Fruit fly (Drosophila melanogaster): ENCODE data around the gene CG44227.

Gene CG44227

DNA sequence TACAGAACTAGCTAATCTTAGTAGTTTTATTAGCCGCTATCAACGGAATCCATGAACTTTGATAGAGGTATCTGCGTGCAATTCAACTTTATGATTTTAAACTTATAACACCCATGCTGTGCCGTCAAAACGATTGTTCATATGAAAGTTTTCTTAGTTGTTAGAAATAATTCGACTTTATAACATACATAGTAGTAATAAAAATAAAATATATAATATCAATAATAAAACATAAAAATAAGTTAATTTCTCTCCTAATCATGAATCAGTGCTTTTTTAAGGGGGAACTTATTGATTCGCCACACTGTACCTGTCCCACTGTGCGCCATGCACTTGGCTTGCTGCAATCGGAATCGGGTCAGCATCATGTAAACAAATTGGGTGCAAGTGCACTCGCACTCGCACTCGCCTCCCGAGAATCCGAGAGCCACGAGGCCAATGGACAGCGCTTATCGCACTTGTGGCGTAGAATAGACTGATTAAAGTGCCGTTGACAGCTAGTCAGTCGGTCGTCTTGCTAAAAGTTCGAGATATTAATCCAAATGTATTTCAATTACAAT, 27.0 kb upstream of the CG44227 start (continued):
- TF ChIP-seq toy (GFP tag; IDR thresholded peaks at IDR 0.05) (no peak), CG31224 (GFP tag; IDR thresholded peaks at IDR 0.05) (no peak), so (GFP tag; IDR thresholded peaks at IDR 0.05) (0 out of 3 replicates have a peak, but pooled peaks have one; percentile 45), MBD-R2 (GFP tag; IDR thresholded peaks at IDR 0.05) (no peak), repo (GFP tag; optimal IDR thresholded peaks at IDR 0.05) (no peak), Usf (GFP tag; optimal IDR thresholded peaks at IDR 0.05) (no peak), CG32772 (GFP tag; IDR thresholded peaks at IDR 0.05) (no peak), sr (GFP tag; IDR thresholded peaks at IDR 0.05) (no peak), ems (GFP tag; optimal IDR thresholded peaks at IDR 0.05) (no peak), Dfd (GFP tag; optimal IDR thresholded peaks at IDR 0.05) (no peak), Bgb (GFP tag; IDR thresholded peaks at IDR 0.05; ENCODE audit: partially characterized antibody) (no peak), dan (GFP tag; IDR thresholded peaks at IDR 0.05) (no peak), Neu2 (GFP tag; optimal IDR thresholded peaks at IDR 0.05; ENCODE audit: borderline replicate concordance) (no peak), CG17186 (GFP tag; optimal IDR thresholded peaks at IDR 0.05) (no peak)

DNA sequence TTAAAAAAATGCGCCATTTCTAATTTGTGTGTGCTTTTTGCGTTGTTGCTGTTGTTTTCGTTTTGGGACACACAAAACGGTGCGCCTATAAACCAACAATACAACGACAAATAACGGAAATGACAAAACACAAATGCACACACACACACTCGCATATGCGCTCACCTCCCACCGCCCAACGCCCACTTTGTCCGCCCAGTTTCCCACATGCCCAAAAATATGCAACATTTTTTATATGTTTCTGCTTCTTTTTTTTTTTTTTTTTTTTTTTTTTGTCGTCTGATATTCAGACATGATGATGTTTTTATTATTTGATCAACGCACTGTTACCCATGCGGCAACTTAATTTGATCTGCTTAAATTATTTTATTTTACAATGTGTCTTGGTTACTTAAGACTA, 22.2 kb upstream of the CG44227 start:
- TF ChIP-seq Atf3 (GFP tag; optimal IDR thresholded peaks at IDR 0.05) (no peak), pfk (GFP tag; optimal IDR thresholded peaks at IDR 0.05) (no peak), CG33213 (GFP tag; optimal IDR thresholded peaks at IDR 0.05) (no peak), CG3065 (GFP tag; optimal IDR thresholded peaks at IDR 0.05) (peak; percentile 78), cg (GFP tag; optimal IDR thresholded peaks at IDR 0.05) (peak; percentile 42), rib (GFP tag; IDR thresholded peaks at IDR 0.05) (no peak), ttk (GFP tag; IDR thresholded peaks at IDR 0.05) (0 out of 2 replicates have a peak, but pooled peaks have one; percentile 22), ato (GFP tag; IDR thresholded peaks at IDR 0.05; ENCODE audit: partially characterized antibody) (no peak), CG5180 (GFP tag; optimal IDR thresholded peaks at IDR 0.05) (no peak), ci (GFP tag; IDR thresholded peaks at IDR 0.05) (peak; percentile 47; the same call in 1 of the 3 replicates), chn (GFP tag; optimal IDR thresholded peaks at IDR 0.05) (peak; percentile 68), pan (optimal IDR thresholded peaks at IDR 0.05) (no peak), pan (GFP tag; optimal IDR thresholded peaks at IDR 0.05 in 1 of 2, IDR thresholded peaks at IDR 0.05 in 1 of 2) (no peak), tx (GFP tag; optimal IDR thresholded peaks at IDR 0.05) (no peak), Dp (GFP tag; optimal IDR thresholded peaks at IDR 0.05) (no peak), Opbp (GFP tag; IDR thresholded peaks at IDR 0.05; ENCODE audit: partially characterized antibody) (no peak), CG12744 (GFP tag; optimal IDR thresholded peaks at IDR 0.05) (no peak), tgo (GFP tag; IDR thresholded peaks at IDR 0.05) (no peak), lola (GFP tag; optimal IDR thresholded peaks at IDR 0.05) (no peak), bbx (GFP tag; IDR thresholded peaks at IDR 0.05; ENCODE audit: partially characterized antibody) (no peak), CG17359 (tag; optimal IDR thresholded peaks at IDR 0.05) (peak; percentile 81), CG9932 (GFP tag; IDR thresholded peaks at IDR 0.05) (no peak), dati (GFP tag; IDR thresholded peaks at IDR 0.05) (no peak), trem (tag; optimal IDR thresholded peaks at IDR 0.05) (no peak)

DNA sequence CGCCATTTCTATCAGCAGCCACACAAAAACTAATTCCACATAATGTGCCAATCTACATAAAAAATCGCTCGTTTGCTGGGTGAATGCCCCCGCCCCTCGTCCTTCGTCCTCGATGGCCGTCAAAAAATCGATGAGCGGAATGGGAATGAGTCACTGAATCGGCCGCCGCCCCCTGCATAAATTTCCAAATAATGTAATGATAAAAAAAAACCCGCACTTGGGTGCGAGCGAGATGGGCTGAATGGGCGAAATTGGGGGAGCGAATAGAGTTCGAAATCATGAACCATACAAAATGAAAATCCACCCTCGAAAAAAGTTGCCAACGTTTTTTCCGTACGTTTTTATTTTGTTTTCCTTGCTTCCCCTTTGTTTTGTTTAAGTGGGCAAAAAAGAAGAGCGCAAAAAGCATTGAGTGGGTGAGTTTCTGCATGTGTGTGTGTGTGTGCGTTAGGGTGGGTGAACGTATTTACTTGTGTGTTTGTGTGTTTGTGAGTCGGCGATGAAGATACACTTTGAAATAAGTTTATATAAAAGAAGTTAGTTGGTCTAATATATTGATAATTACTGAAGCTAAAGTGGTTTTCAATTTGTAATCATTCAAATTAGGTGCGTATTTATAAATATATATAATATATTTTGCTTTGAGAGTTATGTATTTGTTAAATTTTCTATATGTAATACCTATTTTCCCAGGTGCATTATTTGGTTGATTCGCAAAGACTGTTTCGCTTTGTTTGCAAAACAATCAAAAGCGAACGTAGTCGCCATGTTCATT, 20.5 kb upstream of the CG44227 start:
- TF ChIP-seq Optix (GFP tag; IDR thresholded peaks at IDR 0.05) (no peak), Rfx (GFP tag; IDR thresholded peaks at IDR 0.05) (no peak), CG10267 (tag; optimal IDR thresholded peaks at IDR 0.05) (peak; percentile 3), CG13775 (GFP tag; optimal IDR thresholded peaks at IDR 0.05) (no peak), CG3163 (GFP tag; optimal IDR thresholded peaks at IDR 0.05) (no peak), fd64A (GFP tag; optimal IDR thresholded peaks at IDR 0.05) (no peak), Antp (GFP tag; optimal IDR thresholded peaks at IDR 0.05) (no peak), usp (GFP tag; optimal IDR thresholded peaks at IDR 0.05) (no peak), Meics (GFP tag; optimal IDR thresholded peaks at IDR 0.05) (no peak), CG1647 (GFP tag; optimal IDR thresholded peaks at IDR 0.05) (no peak), ind (GFP tag; optimal IDR thresholded peaks at IDR 0.05) (no peak), MBD-R2 (GFP tag; IDR thresholded peaks at IDR 0.05) (no peak), Hr3 (GFP tag; optimal IDR thresholded peaks at IDR 0.05) (no peak)
